Fruit fly (Drosophila melanogaster) whole organism, wandering third instar larva: ENCODE results near the gene Sas-6.

ENCODE experiments used
- Hr78 ChIP-seq: fragments of >200 bp; optimal IDR thresholded peaks from 2 replicates; lab custom pipeline; 2017; ENCODE audit warnings: missing biosample characterization, missing genetic modification characterization
- fru ChIP-seq: fragments of 200-800 bp; sonication (Bioruptor generic); optimal IDR thresholded peaks from 3 replicates; lab custom pipeline; 2016; ENCODE audit warnings: missing biosample characterization, mild to moderate bottlenecking, missing genetic modification characterization
- lola ChIP-seq: fragments of >200 bp; optimal IDR thresholded peaks from 2 replicates; lab custom pipeline; 2017; ENCODE audit warnings: missing biosample characterization, missing genetic modification characterization

DNA sequence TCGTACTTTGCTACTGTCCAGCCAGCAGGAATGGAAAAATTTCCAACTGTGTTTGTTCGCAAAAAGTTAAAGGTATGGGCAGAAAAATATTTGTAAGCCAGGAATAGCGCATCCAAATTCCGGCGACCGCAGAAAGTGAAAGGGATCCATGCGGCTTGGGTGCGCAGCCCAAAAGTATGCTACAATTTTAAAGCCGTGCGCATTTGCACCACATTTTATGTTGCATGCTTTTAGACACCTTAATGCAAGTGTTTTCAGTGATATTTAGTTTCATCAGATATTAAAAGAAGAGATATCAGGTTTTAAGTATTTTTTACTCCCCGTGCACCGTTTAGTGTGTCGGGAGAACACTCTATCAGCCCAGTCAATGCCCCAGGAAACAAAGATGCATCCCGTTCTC, 32.1 kb upstream of the Sas-6 start:
- TF ChIP-seq fru (GFP tag; lab: Kevin White, UChicago) (no peak), Hr78 (GFP tag; lab: Kevin White, UChicago) (no peak), lola (GFP tag; lab: Kevin White, UChicago) (no peak)
